Worm (Caenorhabditis elegans) whole organism, L1 larva: ENCODE results near the gene C30G7.5.

Experiments used
- C04F5.9 ChIP-seq: sonication (generic microtip); optimal IDR thresholded peaks from 2 replicates; lab custom pipeline; 2016; ENCODE audit warnings: missing genetic modification characterization, missing compliant biosample characterization
- C34B4.2 ChIP-seq: sonication (generic microtip); optimal IDR thresholded peaks from 2 replicates; lab custom pipeline; 2017; ENCODE audit warnings: mild to moderate bottlenecking, missing genetic modification characterization, missing compliant biosample characterization
- F16B12.6 ChIP-seq: fragments of 150-350 bp; optimal IDR thresholded peaks from 2 replicates; lab custom pipeline; 2014; ENCODE audit warnings: missing biosample characterization, missing genetic modification characterization
- aha-1 ChIP-seq: fragments of 150-350 bp; optimal IDR thresholded peaks from 2 replicates; lab custom pipeline; 2014; ENCODE audit warnings: missing biosample characterization, missing genetic modification characterization
- aly-2 ChIP-seq: fragments of 150-350 bp; optimal IDR thresholded peaks from 2 replicates; lab custom pipeline; 2014; ENCODE audit warnings: missing biosample characterization, missing genetic modification characterization
- blmp-1 ChIP-seq: fragments of 150-350 bp; optimal IDR thresholded peaks from 2 replicates; lab custom pipeline; 2014; ENCODE audit warnings: missing biosample characterization, missing genetic modification characterization
- ceh-63 ChIP-seq: fragments of 200-800 bp; sonication (Bioruptor generic); optimal IDR thresholded peaks from 2 replicates; lab custom pipeline; 2018; ENCODE audit warnings: mild to moderate bottlenecking, missing genetic modification characterization, missing compliant biosample characterization
- ceh-82 ChIP-seq, 3 experiments: fragments of 150-350 bp in 1 of 3; sonication (generic microtip) in 2 of 3; optimal IDR thresholded peaks; 2 replicates each; lab custom pipeline; 2014 to 2017; ENCODE audit warnings: missing biosample characterization in 3 of 3, missing genetic modification characterization in 3 of 3
- ceh-88 ChIP-seq: fragments of 200-800 bp; sonication (Bioruptor generic); IDR thresholded peaks from 2 replicates; pipeline ENCODE4 v1.3.6; 2022; ENCODE audit warnings: missing genetic modification characterization, missing compliant biosample characterization
- dpl-1 ChIP-seq, 3 experiments: fragments of 150-350 bp in 2 of 3; sonication (generic microtip) in 1 of 3; optimal IDR thresholded peaks; 2 replicates each; lab custom pipeline; 2014 to 2017; ENCODE audit warnings: missing biosample characterization in 3 of 3, missing genetic modification characterization in 3 of 3, missing genetic modification reagents in 3 of 3
- dsc-1 ChIP-seq: sonication (generic microtip); optimal IDR thresholded peaks from 2 replicates; lab custom pipeline; 2016; ENCODE audit warnings: mild to moderate bottlenecking, missing genetic modification characterization, missing compliant biosample characterization
- efl-3 ChIP-seq: fragments of 200-800 bp; sonication (Bioruptor generic); optimal IDR thresholded peaks from 2 replicates; lab custom pipeline; 2018; ENCODE audit warnings: mild to moderate bottlenecking, missing genetic modification characterization, missing compliant biosample characterization
- ets-5 ChIP-seq: fragments of 200-800 bp; sonication (Bioruptor generic); IDR thresholded peaks from 2 replicates; pipeline ENCODE4 v1.3.6; 2022; ENCODE audit warnings: missing genetic modification characterization, missing compliant biosample characterization
- fkh-10 ChIP-seq: sonication (generic microtip); optimal IDR thresholded peaks from 2 replicates; lab custom pipeline; 2017; ENCODE audit warnings: missing biosample characterization, missing genetic modification reagents, missing genetic modification characterization
- fkh-4 ChIP-seq: sonication (generic microtip); optimal IDR thresholded peaks from 2 replicates; lab custom pipeline; 2016; ENCODE audit warnings: missing compliant biosample characterization, missing genetic modification characterization, borderline replicate concordance
- hpl-2 ChIP-seq: fragments of 150-350 bp; optimal IDR thresholded peaks from 2 replicates; lab custom pipeline; 2014; ENCODE audit warnings: missing biosample characterization, missing genetic modification reagents, missing genetic modification characterization
- irx-1 ChIP-seq: sonication (generic microtip); optimal IDR thresholded peaks from 2 replicates; lab custom pipeline; 2016; ENCODE audit warnings: missing genetic modification characterization, missing compliant biosample characterization
- isw-1 ChIP-seq: fragments of 200-800 bp; sonication (Bioruptor generic); IDR thresholded peaks from 2 replicates; pipeline ENCODE4 v1.3.6; 2022; ENCODE audit warnings: missing genetic modification characterization, missing compliant biosample characterization
- lin-35 ChIP-seq, 2 experiments: fragments of 150-350 bp; optimal IDR thresholded peaks; 2 replicates each; lab custom pipeline; 2014; ENCODE audit warnings: missing biosample characterization in 2 of 2, missing genetic modification characterization in 2 of 2, missing genetic modification reagents in 2 of 2
- mef-2 ChIP-seq: fragments of 150-350 bp; optimal IDR thresholded peaks from 2 replicates; lab custom pipeline; 2014; ENCODE audit warnings: missing biosample characterization, missing genetic modification characterization
- mep-1 ChIP-seq: fragments of 150-350 bp; optimal IDR thresholded peaks from 2 replicates; lab custom pipeline; 2014; ENCODE audit warnings: missing biosample characterization, missing genetic modification characterization
- nhr-19 ChIP-seq: fragments of 200-800 bp; sonication (Bioruptor generic); conservative IDR thresholded peaks from 2 replicates; pipeline ENCODE4 v1.3.6; 2022; ENCODE audit warnings: missing genetic modification characterization, missing compliant biosample characterization
- nhr-20 ChIP-seq: sonication (generic microtip); optimal IDR thresholded peaks from 2 replicates; lab custom pipeline; 2016; ENCODE audit warnings: mild to moderate bottlenecking, missing genetic modification characterization, missing compliant biosample characterization
- nhr-71 ChIP-seq: sonication (generic microtip); optimal IDR thresholded peaks from 2 replicates; lab custom pipeline; 2016; ENCODE audit warnings: mild to moderate bottlenecking, missing genetic modification characterization, moderate library complexity, missing compliant biosample characterization
- nhr-76 ChIP-seq: sonication (generic microtip); optimal IDR thresholded peaks from 2 replicates; lab custom pipeline; 2017; ENCODE audit warnings: missing biosample characterization, missing genetic modification characterization
- nhr-77 ChIP-seq: fragments of 150-350 bp; optimal IDR thresholded peaks from 2 replicates; lab custom pipeline; 2014; ENCODE audit warnings: missing biosample characterization, missing genetic modification characterization
- nhr-85 ChIP-seq: sonication (generic microtip); peaks from one replicate; lab custom pipeline; 2016; ENCODE audit warnings: missing genetic modification characterization, inconsistent platforms, missing compliant biosample characterization
- nhr-90 ChIP-seq: sonication (generic microtip); optimal IDR thresholded peaks from 2 replicates; lab custom pipeline; 2016; ENCODE audit warnings: mild to moderate bottlenecking, missing genetic modification characterization, missing compliant biosample characterization; ENCODE audit not compliant: poor library complexity
- pag-3 ChIP-seq: sonication (generic microtip); optimal IDR thresholded peaks from 2 replicates; lab custom pipeline; 2017; ENCODE audit warnings: missing genetic modification characterization, mild to moderate bottlenecking, missing compliant biosample characterization, antibody characterized with exemption, borderline replicate concordance; ENCODE audit not compliant: insufficient read depth
- rnt-1 ChIP-seq: sonication (generic microtip); optimal IDR thresholded peaks from 2 replicates; lab custom pipeline; 2016; ENCODE audit warnings: mild to moderate bottlenecking, missing genetic modification characterization, moderate library complexity, missing compliant biosample characterization
- skn-1 ChIP-seq: fragments of 150-350 bp; optimal IDR thresholded peaks from 2 replicates; lab custom pipeline; 2014; ENCODE audit warnings: missing biosample characterization, missing genetic modification characterization
- snpc-4 ChIP-seq: fragments of 150-350 bp; optimal IDR thresholded peaks from 2 replicates; lab custom pipeline; 2014; ENCODE audit warnings: missing biosample characterization, missing genetic modification characterization
- snu-23 ChIP-seq: sonication (generic microtip); optimal IDR thresholded peaks from 2 replicates; lab custom pipeline; 2016; ENCODE audit warnings: missing genetic modification characterization, missing compliant biosample characterization
- sox-4 ChIP-seq: sonication (generic microtip); optimal IDR thresholded peaks from 2 replicates; lab custom pipeline; 2016; ENCODE audit warnings: missing genetic modification characterization, missing compliant biosample characterization
- sup-37 ChIP-seq: fragments of 200-800 bp; sonication (Bioruptor generic); optimal IDR thresholded peaks from 2 replicates; lab custom pipeline; 2018; ENCODE audit warnings: mild to moderate bottlenecking, missing genetic modification characterization, missing compliant biosample characterization
- swsn-7 ChIP-seq: sonication (generic microtip); optimal IDR thresholded peaks from 2 replicates; lab custom pipeline; 2016; ENCODE audit warnings: missing genetic modification characterization, missing compliant biosample characterization
- unc-30 ChIP-seq: sonication (generic microtip); optimal IDR thresholded peaks from 2 replicates; lab custom pipeline; 2017; ENCODE audit warnings: missing biosample characterization, missing genetic modification characterization
- unc-62 ChIP-seq: fragments of 150-350 bp; optimal IDR thresholded peaks from 2 replicates; lab custom pipeline; 2014; ENCODE audit warnings: missing biosample characterization, missing genetic modification reagents, missing genetic modification characterization
- unc-86 ChIP-seq: sonication (generic microtip); optimal IDR thresholded peaks from 2 replicates; lab custom pipeline; 2016; ENCODE audit warnings: missing genetic modification characterization, missing compliant biosample characterization
- vab-15 ChIP-seq: sonication (generic microtip); optimal IDR thresholded peaks from 2 replicates; lab custom pipeline; 2017; ENCODE audit warnings: missing genotype, mild to moderate bottlenecking, missing genetic modification characterization, missing compliant biosample characterization
- xbp-1 ChIP-seq: sonication (generic microtip); optimal IDR thresholded peaks from 2 replicates; lab custom pipeline; 2016; ENCODE audit warnings: missing genetic modification characterization, missing compliant biosample characterization
- ztf-4 ChIP-seq: fragments of 150-350 bp; optimal IDR thresholded peaks from 2 replicates; lab custom pipeline; 2014; ENCODE audit warnings: missing biosample characterization, missing genetic modification characterization

The C30G7.5 gene

ce11 chrV:15002184-15002690 lies 47.7 kb upstream of the C30G7.5 start, which contains the start of the genes fib-1 and mut-15 (continued):
- peak; percentile 87 for TF ChIP-seq sox-4 (tag; lab: Kevin White, UChicago)
- TF ChIP-seq vab-15 (tag; lab: Kevin White, UChicago) = peak; percentile 92
- TF ChIP-seq ets-5 (GFP tag; lab: Robert Waterston, UW) = no peak
- TF ChIP-seq C04F5.9 (tag; lab: Kevin White, UChicago) = peak; percentile 90
- peak; percentile 81 for TF ChIP-seq fkh-4 (tag; lab: Kevin White, UChicago)
- TF ChIP-seq isw-1 (GFP tag; lab: Robert Waterston, UW) = peak; percentile 96
- peak; percentile 85 for TF ChIP-seq snpc-4 (tag; lab: Kevin White, UChicago)
- TF ChIP-seq fkh-10 = peak; percentile 74
- TF ChIP-seq blmp-1 (tag; lab: Kevin White, UChicago) = peak; percentile 73
- peak; percentile 54 for TF ChIP-seq efl-3
- peak; percentile 85 for TF ChIP-seq irx-1 (tag; lab: Kevin White, UChicago)
- peak; percentile 88 to 97 (median 90) for TF ChIP-seq ceh-82 (tag; optimal IDR thresholded peaks at IDR 0.05; lab: Kevin White, UChicago)
- TF ChIP-seq swsn-7 (tag; lab: Kevin White, UChicago) = peak; percentile 95
- no peak for TF ChIP-seq nhr-76 (tag; lab: Kevin White, UChicago)
- peak; percentile 90 for TF ChIP-seq skn-1 (tag; lab: Kevin White, UChicago)
- TF ChIP-seq nhr-19 (GFP tag; lab: Robert Waterston, UW) = peak; percentile 92
- peak; percentile 56 for TF ChIP-seq mef-2 (tag; lab: Kevin White, UChicago)
- TF ChIP-seq nhr-77 (tag; lab: Kevin White, UChicago) = peak; percentile 91
- no peak for TF ChIP-seq unc-62 (GFP tag; lab: Kevin White, UChicago)
- peak; percentile 97 for TF ChIP-seq rnt-1 (tag; lab: Kevin White, UChicago)
- TF ChIP-seq pag-3 (tag; lab: Kevin White, UChicago) = peak; percentile 71
- peak; percentile 90 to 92 for TF ChIP-seq lin-35 (GFP tag; optimal IDR thresholded peaks at IDR 0.05; lab: Kevin White, UChicago)
- TF ChIP-seq nhr-71 (tag; lab: Kevin White, UChicago) = peak; percentile 96
- no peak for TF ChIP-seq C34B4.2 (tag; lab: Kevin White, UChicago)
- TF ChIP-seq F16B12.6 (tag; lab: Kevin White, UChicago) = peak; percentile 57
- TF ChIP-seq dsc-1 (tag; lab: Kevin White, UChicago) = peak; percentile 93
- TF ChIP-seq hpl-2 (GFP tag; lab: Kevin White, UChicago) = peak; percentile 65
- TF ChIP-seq mep-1 (tag; lab: Kevin White, UChicago) = peak; percentile 94
- TF ChIP-seq nhr-20 = peak; percentile 96
- TF ChIP-seq ceh-88 = peak; percentile 77
- TF ChIP-seq unc-86 (tag; lab: Kevin White, UChicago) = peak; percentile 88
- TF ChIP-seq nhr-90 (tag; lab: Kevin White, UChicago) = peak; percentile 94
- TF ChIP-seq aly-2 (tag; lab: Kevin White, UChicago) = peak; percentile 33
- peak; percentile 2 for TF ChIP-seq aha-1 (tag; lab: Kevin White, UChicago)
- TF ChIP-seq unc-30 (tag; lab: Kevin White, UChicago) = no peak
- peak; percentile 72 for TF ChIP-seq ztf-4 (tag; lab: Kevin White, UChicago)
- TF ChIP-seq sup-37 (GFP tag; lab: Kevin White, UChicago) = peak; percentile 53
- peak; percentile 85 to 87 (median 85) for TF ChIP-seq dpl-1 (GFP tag; optimal IDR thresholded peaks at IDR 0.05; lab: Kevin White, UChicago)
- TF ChIP-seq xbp-1 (tag; lab: Kevin White, UChicago) = peak; percentile 94
- peak; percentile 96 for TF ChIP-seq nhr-85

ce11 chrV:15001536-15001935 lies 47.0 kb upstream of the C30G7.5 start:
- TF ChIP-seq snu-23 (GFP tag; lab: Kevin White, UChicago) (no peak), ceh-63 (no peak)
